Fruit fly (Drosophila melanogaster) ovary, adult (tissue): Measurements from ENCODE around the gene Deaf1.

Experiments
- CG17801 ChIP-seq: fragments of 200-800 bp; optimal IDR thresholded peaks from 2 replicates; lab custom pipeline; 2019; ENCODE audit warnings: missing biosample characterization, mild to moderate bottlenecking, missing genetic modification characterization, moderate library complexity; ENCODE audit not compliant: partially characterized antibody

Deaf1 gene

dm6 chr3L:19805895-19806294, 12.1 kb upstream of the Deaf1 start, which contains the start of gene CG34116:
Gene CG34116, minus strand, starts transcription at chr3L:19806036.
- TF ChIP-seq CG17801: no peak

- TF ChIP-seq CG17801: peak; percentile 19
Observed at dm6 chr3L:19807103-19807502, 10.9 kb upstream of the Deaf1 start, which contains the start of the genes CG14104 and Kap-alpha1. Gene CG14104, minus strand, starts transcription at chr3L:19807199. Gene Kap-alpha1, plus strand, starts transcription at chr3L:19807232.

dm6 chr3L:19807521-19807920, 10.5 kb upstream of the Deaf1 start:
- TF ChIP-seq CG17801: no peak

DNA sequence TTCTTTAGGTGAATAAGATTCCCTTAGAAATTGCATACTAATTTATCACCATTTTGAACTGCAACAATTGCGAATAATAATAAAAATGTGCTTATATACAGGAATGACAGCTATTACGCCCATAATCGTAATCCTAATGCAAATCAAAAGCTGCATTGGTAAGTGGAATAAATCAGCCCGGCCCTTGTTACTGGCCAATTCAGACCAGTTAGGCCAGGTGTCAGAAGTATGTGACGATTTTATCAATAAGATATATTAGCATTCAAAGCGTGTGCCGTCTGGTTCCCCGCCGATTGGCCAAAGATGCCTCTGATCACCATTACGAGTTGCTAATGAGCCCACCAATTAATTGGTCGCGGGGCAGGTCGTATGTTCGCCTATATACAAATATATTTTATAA, 5.5 kb upstream of the Deaf1 start:
- TF ChIP-seq CG17801: no peak

- TF ChIP-seq CG17801: no peak
Observed at dm6 chr3L:19813075-19813903, 4.7 kb upstream of the Deaf1 start, which contains the start of gene Cyp305a1. Gene Cyp305a1, minus strand, starts transcription at chr3L:19813339.

- peak; percentile 40 for TF ChIP-seq CG17801
Observed at dm6 chr3L:19815472-19816150, 2.4 kb upstream of the Deaf1 start, which contains the start of gene cyc. Gene cyc, minus strand, starts transcription at chr3L:19815938.

- TF ChIP-seq CG17801: no peak
Observed at dm6 chr3L:19818701-19819100, 727 bp downstream of the Deaf1 start.

DNA sequence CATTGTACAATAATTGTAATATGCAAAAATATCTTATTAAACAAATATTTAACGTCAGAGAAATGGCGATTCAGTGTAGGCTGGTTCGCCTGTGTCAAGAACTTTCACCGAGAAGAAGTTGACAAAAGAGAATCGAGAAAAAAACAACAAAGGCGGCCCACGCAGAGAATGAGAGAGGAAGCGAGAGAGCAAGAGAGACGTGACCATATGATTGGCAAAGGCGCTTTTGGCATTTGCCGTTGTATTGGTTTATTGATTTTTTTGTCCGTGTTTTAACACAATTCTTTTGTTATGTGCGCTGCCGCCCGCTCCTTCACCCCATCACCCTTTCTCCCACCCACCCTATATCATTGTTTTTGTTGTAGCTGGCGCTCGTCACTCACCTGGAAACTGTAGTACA, 15.3 kb downstream of the Deaf1 start:
- TF ChIP-seq CG17801: no peak

- peak; percentile 53 for TF ChIP-seq CG17801
Observed at dm6 chr3L:19834143-19834794, 16.3 kb downstream of the Deaf1 start, which contains the start of the genes trc and CG32221. Gene trc, minus strand, starts transcription at chr3L:19834304. Gene CG32221, plus strand, starts transcription at chr3L:19834670.

dm6 chr3L:19836375-19836937, 18.5 kb downstream of the Deaf1 start, which contains the start of gene kto:
Gene kto, plus strand, starts transcription at chr3L:19836614.
- TF ChIP-seq CG17801: peak; percentile 7

dm6 chr3L:19844507-19844906, 26.5 kb downstream of the Deaf1 start:
- TF ChIP-seq CG17801: no peak

DNA sequence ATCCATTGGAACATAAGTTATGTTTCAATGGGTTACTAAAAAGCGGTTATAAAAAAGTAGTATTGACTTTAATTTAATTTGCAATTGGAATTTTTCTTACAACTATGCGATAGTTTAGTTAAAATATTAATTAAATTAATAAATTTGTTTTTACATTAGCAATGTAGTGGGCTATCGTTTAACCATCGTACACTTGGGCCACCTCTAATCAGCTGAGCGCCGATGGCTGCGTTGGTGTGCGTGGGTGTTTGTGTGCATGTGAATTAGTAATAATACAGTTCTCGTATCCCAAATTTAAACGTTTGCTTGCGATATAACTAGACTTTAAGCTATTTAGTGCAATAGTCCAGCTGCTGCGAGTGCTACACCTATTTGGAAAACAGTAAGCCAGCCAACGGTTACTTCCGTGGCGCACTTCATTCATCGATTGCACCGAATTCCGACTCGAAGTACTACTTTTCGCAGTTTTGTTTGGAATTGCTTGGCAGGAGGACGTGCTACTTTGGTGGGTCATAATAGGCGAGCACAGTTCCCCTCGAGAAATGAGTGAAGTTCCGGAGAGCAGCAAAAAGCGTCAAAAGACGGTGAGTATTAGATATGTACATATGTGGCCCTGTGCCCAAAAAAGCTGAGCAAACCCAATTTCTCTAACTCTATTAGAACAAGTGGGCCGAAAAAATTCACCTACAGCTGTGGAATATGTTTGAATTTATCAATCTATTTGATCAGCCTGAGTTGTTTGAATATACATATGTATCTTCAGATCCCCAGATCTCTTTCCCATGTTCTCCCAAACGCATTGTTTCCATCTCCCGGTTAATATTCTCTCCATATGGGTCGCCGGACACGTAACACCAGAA, 27.3 kb downstream of the Deaf1 start, which contains the start of gene Papss:
Gene Papss (plus strand): TSS at position 247 of the 860 bp plus-strand sequence.
- peak; percentile 41 for TF ChIP-seq CG17801

DNA sequence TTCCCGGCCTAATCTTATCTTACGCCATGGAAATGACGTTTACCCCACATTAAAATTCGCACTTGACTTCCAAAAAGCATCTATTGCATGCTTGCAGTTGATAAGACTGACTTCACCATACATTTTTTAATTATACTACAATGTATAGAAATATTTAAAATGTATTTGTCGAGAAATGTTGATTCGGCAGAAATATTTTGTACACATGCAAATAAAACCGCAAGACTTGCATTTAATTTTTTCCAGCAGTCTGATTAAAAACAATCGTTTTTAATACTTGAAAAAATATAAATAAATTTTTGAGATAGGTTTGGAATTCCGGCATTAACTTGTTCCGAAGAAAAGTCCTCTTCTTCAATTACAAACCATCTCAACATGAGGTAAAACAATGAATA, 27.9 kb downstream of the Deaf1 start:
- no peak for TF ChIP-seq CG17801

DNA sequence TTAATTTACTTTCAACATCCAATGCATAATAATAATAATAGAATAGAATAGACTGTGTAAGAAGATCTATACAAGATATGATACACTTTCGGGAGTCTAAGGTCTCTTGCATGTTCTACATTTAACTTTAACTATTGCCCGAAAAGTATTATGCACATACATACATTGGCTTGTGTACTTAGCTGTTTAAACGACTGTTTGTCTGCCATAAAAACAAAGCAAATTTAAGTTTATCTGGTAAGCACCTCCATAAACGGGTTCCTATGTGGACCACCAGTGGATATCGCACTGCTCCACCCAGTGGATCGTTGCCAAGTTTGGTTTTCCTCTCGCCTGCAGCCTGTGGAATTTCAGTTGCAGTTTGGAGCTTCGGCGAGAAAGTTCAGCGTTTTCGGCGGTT, 29.0 kb downstream of the Deaf1 start:
- TF ChIP-seq CG17801: no peak

dm6 chr3L:19848080-19848479, 30.1 kb downstream of the Deaf1 start:
- no peak for TF ChIP-seq CG17801
